Worm (Caenorhabditis elegans): ENCODE measurements around the gene str-31.

Gene str-31

DNA sequence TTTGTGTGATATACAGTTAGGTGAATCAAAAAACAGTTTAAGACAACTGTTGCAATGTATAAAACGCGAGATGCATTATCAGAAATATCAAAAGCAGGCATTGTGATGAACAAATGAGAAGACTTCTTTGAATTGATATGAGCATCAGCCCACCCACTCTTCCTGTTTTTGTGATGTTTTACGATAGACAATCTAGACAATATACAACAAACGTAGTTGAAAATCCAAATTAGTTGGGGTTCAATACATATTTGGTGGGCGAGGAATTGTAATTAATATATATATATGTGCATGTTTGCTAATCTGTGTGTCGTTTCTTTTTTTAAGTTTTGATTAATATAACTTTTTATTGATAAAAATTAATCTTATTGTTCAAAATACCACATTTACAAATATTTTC, 35.7 kb downstream of the str-31 start, which contains the start of gene str-28:
str-28 (minus strand) TSS at position 101 of the 400 bp plus-strand sequence.
- TF ChIP-seq K12H6.12 (tag; optimal IDR thresholded peaks at IDR 0.05) = no peak
- TF ChIP-seq snpc-3.4 (tag; optimal IDR thresholded peaks at IDR 0.05) = no peak
- no peak for TF ChIP-seq nhr-90 (tag; optimal IDR thresholded peaks at IDR 0.05)
- TF ChIP-seq rpc-1 (optimal IDR thresholded peaks at IDR 0.05) = no peak
- TF ChIP-seq rpc-1 (tag; optimal IDR thresholded peaks at IDR 0.05) = no peak
- no peak for TF ChIP-seq egrh-3 (GFP tag; IDR thresholded peaks at IDR 0.05)
- no peak for TF ChIP-seq chd-7 (tag; optimal IDR thresholded peaks at IDR 0.05)
- TF ChIP-seq bed-2 (GFP tag; IDR thresholded peaks at IDR 0.05) = no peak
- no peak for TF ChIP-seq hmg-20 (GFP tag; IDR thresholded peaks at IDR 0.05)
- no peak for TF ChIP-seq ZK185.1 (tag; optimal IDR thresholded peaks at IDR 0.05; ENCODE audit: poor library complexity, severe bottlenecking)
- no peak for TF ChIP-seq F52B5.7 (tag; optimal IDR thresholded peaks at IDR 0.05)
- TF ChIP-seq fkh-3 (tag; optimal IDR thresholded peaks at IDR 0.05) = no peak
- no peak for TF ChIP-seq nfyb-1 (GFP tag; IDR thresholded peaks at IDR 0.05)
- TF ChIP-seq die-1 (tag; optimal IDR thresholded peaks at IDR 0.05) = no peak

- TF ChIP-seq F22D6.2 (tag; optimal IDR thresholded peaks at IDR 0.05) (no peak), attf-3 (GFP tag; conservative IDR thresholded peaks at IDR 0.05) (0 out of 2 replicates have a peak, but pooled peaks have one; percentile 15), lin-54 (GFP tag; optimal IDR thresholded peaks at IDR 0.05) (no peak), cebp-1 (GFP tag; IDR thresholded peaks at IDR 0.05) (no peak), cebp-1 (tag; optimal IDR thresholded peaks at IDR 0.05) (no peak), Y67H2A.10 (GFP tag; conservative IDR thresholded peaks at IDR 0.05) (no peak), sea-2 (GFP tag; IDR thresholded peaks at IDR 0.05) (no peak), lag-1 (GFP tag; IDR thresholded peaks at IDR 0.05) (no peak), mes-4 (tag; optimal IDR thresholded peaks at IDR 0.05) (no peak), atf-7 (tag; optimal IDR thresholded peaks at IDR 0.05) (no peak), attf-6 (GFP tag; IDR thresholded peaks at IDR 0.05) (no peak), lir-1 (GFP tag; conservative IDR thresholded peaks at IDR 0.05) (no peak), rec-8 (tag; optimal IDR thresholded peaks at IDR 0.05) (no peak), let-607 (tag; optimal IDR thresholded peaks at IDR 0.05) (no peak), F55B11.4 (tag; optimal IDR thresholded peaks at IDR 0.05; ENCODE audit: borderline replicate concordance, insufficient read depth) (no peak), mel-28 (tag; optimal IDR thresholded peaks at IDR 0.05; ENCODE audit: borderline replicate concordance) (no peak), tbx-9 (tag; optimal IDR thresholded peaks at IDR 0.05; ENCODE audit: borderline replicate concordance) (no peak), ZK185.1 (tag; optimal IDR thresholded peaks at IDR 0.05; ENCODE audit: poor library complexity, severe bottlenecking) (peak; percentile 50), nfyb-1 (GFP tag; IDR thresholded peaks at IDR 0.05) (no peak), hmg-1.2 (GFP tag; IDR thresholded peaks at IDR 0.05) (peak; percentile 69), F57C9.4 (tag; optimal IDR thresholded peaks at IDR 0.05) (no peak), ceh-27 (GFP tag; optimal IDR thresholded peaks at IDR 0.05) (peak; percentile 65), hrde-1 (tag; optimal IDR thresholded peaks at IDR 0.05; ENCODE audit: borderline replicate concordance) (no peak), F10E7.11 (tag; optimal IDR thresholded peaks at IDR 0.05) (no peak), efl-1 (GFP tag; optimal IDR thresholded peaks at IDR 0.05) (peak; percentile 67), somi-1 (GFP tag; optimal IDR thresholded peaks at IDR 0.05) (no peak), gei-17 (GFP tag; optimal IDR thresholded peaks at IDR 0.05) (no peak), hmg-20 (GFP tag; IDR thresholded peaks at IDR 0.05) (0 out of 2 replicates have a peak, but pooled peaks have one; percentile 24), xnd-1 (tag; optimal IDR thresholded peaks at IDR 0.05) (peak; percentile 15), T07F8.4 (tag; optimal IDR thresholded peaks at IDR 0.05) (no peak), egrh-3 (GFP tag; IDR thresholded peaks at IDR 0.05) (0 out of 2 replicates have a peak, but pooled peaks have one; percentile 34), unc-62 (GFP tag; optimal IDR thresholded peaks at IDR 0.05) (no peak), dpff-1 (tag; optimal IDR thresholded peaks at IDR 0.05) (no peak), bed-2 (GFP tag; IDR thresholded peaks at IDR 0.05) (0 out of 2 replicates have a peak, but pooled peaks have one; percentile 67), him-1 (tag; optimal IDR thresholded peaks at IDR 0.05) (no peak), ekl-4 (GFP tag; IDR thresholded peaks at IDR 0.05) (0 out of 2 replicates have a peak, but pooled peaks have one; percentile 27), lsl-1 (GFP tag; optimal IDR thresholded peaks at IDR 0.05) (no peak), aptf-2 (GFP tag; conservative IDR thresholded peaks at IDR 0.05) (no peak)
Measured at ce11 chrV:7465509-7465908, 43.0 kb downstream of the str-31 start, which contains the start of gene F25E5.1. Gene F25E5.1 (plus strand): TSS chrV:7465884.
